Fruit fly (Drosophila melanogaster): ENCODE measurements around the gene chinmo.
A peak's percentile ranks its signal among the peaks of the same experiment; 100 is the strongest.

The chinmo gene

dm6 chr2L:1638650-1639549, 12.2 kb upstream of the chinmo start (continued):
- TF ChIP-seq tap (tag; optimal IDR thresholded peaks at IDR 0.05) (peak; percentile 96), abd-A (tag; optimal IDR thresholded peaks at IDR 0.05) (no peak), CG7556 (GFP tag; optimal IDR thresholded peaks at IDR 0.05) (peak; percentile 100), tgo (GFP tag; IDR thresholded peaks at IDR 0.05) (peak; percentile 99), CHES-1-like (GFP tag; optimal IDR thresholded peaks at IDR 0.05) (peak; percentile 97), CG13894 (tag; optimal IDR thresholded peaks at IDR 0.05) (peak; percentile 94), gcm (GFP tag; optimal IDR thresholded peaks at IDR 0.05) (peak; percentile 96), HmgD (GFP tag; optimal IDR thresholded peaks at IDR 0.05) (peak; percentile 96), dpn (GFP tag; optimal IDR thresholded peaks at IDR 0.05) (peak; percentile 99), kay (GFP tag; optimal IDR thresholded peaks at IDR 0.05) (peak; percentile 97), otp (GFP tag; IDR thresholded peaks at IDR 0.05) (peak; percentile 85; the same call in 2 of the 3 replicates), CG11093 (GFP tag; IDR thresholded peaks at IDR 0.05) (peak; percentile 99), trem (tag; optimal IDR thresholded peaks at IDR 0.05) (peak; percentile 86), CG9797 (GFP tag; optimal IDR thresholded peaks at IDR 0.05) (peak; percentile 37), CG8944 (GFP tag; optimal IDR thresholded peaks at IDR 0.05) (peak; percentile 95), Hr39 (optimal IDR thresholded peaks at IDR 0.05) (no peak), CG13123 (GFP tag; optimal IDR thresholded peaks at IDR 0.05) (peak; percentile 96), Ada2b (GFP tag; IDR thresholded peaks at IDR 0.05) (peak; percentile 97), CG6683 (GFP tag; optimal IDR thresholded peaks at IDR 0.05) (peak; percentile 97), CG8281 (tag; optimal IDR thresholded peaks at IDR 0.05) (peak; percentile 93), CG18476 (GFP tag; optimal IDR thresholded peaks at IDR 0.05) (peak; percentile 98), CG12104 (GFP tag; optimal IDR thresholded peaks at IDR 0.05) (peak; percentile 99), Optix (GFP tag; IDR thresholded peaks at IDR 0.05) (peak; percentile 87), sim (GFP tag; IDR thresholded peaks at IDR 0.05) (peak; percentile 84), Ets97D (GFP tag; optimal IDR thresholded peaks at IDR 0.05) (peak; percentile 94), CG2202 (tag; optimal IDR thresholded peaks at IDR 0.05) (peak; percentile 68), BEAF-32 (GFP tag; optimal IDR thresholded peaks at IDR 0.05) (peak; percentile 35), CG1233 (GFP tag; optimal IDR thresholded peaks at IDR 0.05) (peak; percentile 98), Med (GFP tag) (peak; percentile 100), Lim3 (GFP tag; IDR thresholded peaks at IDR 0.05) (peak; percentile 97), wek (GFP tag; optimal IDR thresholded peaks at IDR 0.05) (peak; percentile 83), CG8089 (GFP tag; optimal IDR thresholded peaks at IDR 0.05) (peak; percentile 92), CG43689 (GFP tag; IDR thresholded peaks at IDR 0.05) (peak; percentile 96), gfzf (GFP tag; optimal IDR thresholded peaks at IDR 0.05) (peak; percentile 19), CG17568 (GFP tag; optimal IDR thresholded peaks at IDR 0.05) (peak; percentile 95), chinmo (GFP tag; IDR thresholded peaks at IDR 0.05; ENCODE audit: partially characterized antibody) (peak; percentile 100), sc (optimal IDR thresholded peaks at IDR 0.05) (no peak), sc (GFP tag; optimal IDR thresholded peaks at IDR 0.05) (peak; percentile 95), org-1 (GFP tag; optimal IDR thresholded peaks at IDR 0.05) (peak; percentile 99), rib (GFP tag; IDR thresholded peaks at IDR 0.05) (peak; percentile 95), pb (GFP tag; optimal IDR thresholded peaks at IDR 0.05) (peak; percentile 97), slp2 (GFP tag; optimal IDR thresholded peaks at IDR 0.05) (peak; percentile 91), CG14860 (GFP tag; IDR thresholded peaks at IDR 0.05; ENCODE audit: partially characterized antibody) (no peak), nerfin-1 (tag; optimal IDR thresholded peaks at IDR 0.05) (peak; percentile 94), CG31224 (GFP tag; IDR thresholded peaks at IDR 0.05) (peak; percentile 97), ATbp (GFP tag; optimal IDR thresholded peaks at IDR 0.05) (peak; percentile 97), toy (GFP tag; IDR thresholded peaks at IDR 0.05) (peak; percentile 96), Opbp (GFP tag; IDR thresholded peaks at IDR 0.05; ENCODE audit: partially characterized antibody) (no peak), Ssrp (tag; optimal IDR thresholded peaks at IDR 0.05) (peak; percentile 99)
